Fruit fly (Drosophila melanogaster) whole organism, embryonic: ENCODE data around the gene Ste12DOR.

ENCODE experiments used
- Atf-2 ChIP-seq: fragments of 200-800 bp; sonication (Bioruptor generic); optimal IDR thresholded peaks from 2 replicates; lab custom pipeline; 2016; ENCODE audit warnings: missing biosample characterization, missing genetic modification characterization
- Atf3 ChIP-seq: fragments of 200-800 bp; sonication (Bioruptor generic); optimal IDR thresholded peaks from 3 replicates; lab custom pipeline; 2016; ENCODE audit warnings: missing biosample characterization, missing genetic modification characterization
- BEAF-32 ChIP-seq: fragments of 200-800 bp; sonication (Bioruptor generic); optimal IDR thresholded peaks from 3 replicates; lab custom pipeline; 2017; ENCODE audit warnings: missing biosample characterization, missing genetic modification characterization, mild to moderate bottlenecking, moderate library complexity, missing genetic modification reagents
- CG1233 ChIP-seq: fragments of 200-800 bp; sonication (Bioruptor generic); optimal IDR thresholded peaks from 4 replicates; lab custom pipeline; 2018; ENCODE audit warnings: missing biosample characterization, mild to moderate bottlenecking, missing genetic modification characterization
- CG14050 ChIP-seq: fragments of 200-800 bp; sonication (Bioruptor generic); IDR thresholded peaks from 3 replicates; pipeline ENCODE4 v1.3.6; 2022; ENCODE audit warnings: missing biosample characterization, missing genetic modification characterization
- CG14860 ChIP-seq: fragments of 200-800 bp; sonication (Bioruptor generic); IDR thresholded peaks from 3 replicates; pipeline ENCODE4 v1.3.6; 2022; ENCODE audit warnings: missing biosample characterization, missing genetic modification characterization; ENCODE audit not compliant: partially characterized antibody
- CG16779 ChIP-seq: fragments of 200-800 bp; sonication (Bioruptor generic); IDR thresholded peaks from 2 replicates; pipeline ENCODE4 v1.3.6; 2022; ENCODE audit warnings: missing biosample characterization, missing genetic modification characterization
- CG17186 ChIP-seq: fragments of 200-800 bp; sonication (Bioruptor generic); optimal IDR thresholded peaks from 3 replicates; lab custom pipeline; 2017; ENCODE audit warnings: missing biosample characterization, missing genetic modification reagents, missing genetic modification characterization
- CG17359 ChIP-seq: fragments of 200-800 bp; sonication (Bioruptor generic); optimal IDR thresholded peaks from 3 replicates; lab custom pipeline; 2018; ENCODE audit warnings: missing biosample characterization, mild to moderate bottlenecking, missing genetic modification characterization, moderate library complexity
- CG17829 ChIP-seq: fragments of 200-800 bp; optimal IDR thresholded peaks from 2 replicates; lab custom pipeline; 2019; ENCODE audit warnings: missing biosample characterization, mild to moderate bottlenecking, missing genetic modification characterization, moderate library complexity
- CG18262 ChIP-seq: fragments of 200-800 bp; optimal IDR thresholded peaks from 3 replicates; lab custom pipeline; 2019; ENCODE audit warnings: missing biosample characterization, mild to moderate bottlenecking, missing genetic modification characterization, moderate library complexity
- CG1832 ChIP-seq: fragments of 200-800 bp; sonication (Bioruptor generic); optimal IDR thresholded peaks from 2 replicates; lab custom pipeline; 2017; ENCODE audit warnings: missing biosample characterization, mild to moderate bottlenecking, missing genetic modification characterization, inconsistent platforms
- CG18619 ChIP-seq: fragments of 200-800 bp; sonication (Bioruptor generic); optimal IDR thresholded peaks from 3 replicates; lab custom pipeline; 2017; ENCODE audit warnings: missing biosample characterization, mild to moderate bottlenecking, missing genetic modification characterization
- CG2116 ChIP-seq: fragments of 200-800 bp; sonication (Bioruptor generic); optimal IDR thresholded peaks from 3 replicates; lab custom pipeline; 2018; ENCODE audit warnings: missing biosample characterization, mild to moderate bottlenecking, missing genetic modification characterization
- CG3163 ChIP-seq: fragments of 200-800 bp; sonication (Bioruptor generic); optimal IDR thresholded peaks from 3 replicates; lab custom pipeline; 2016; ENCODE audit warnings: missing biosample characterization, missing genetic modification characterization
- CG34224 ChIP-seq: fragments of 200-800 bp; sonication (Bioruptor generic); IDR thresholded peaks from 3 replicates; pipeline ENCODE4 v1.3.6; 2022; ENCODE audit warnings: missing biosample characterization, missing genetic modification characterization; ENCODE audit not compliant: partially characterized antibody
- CG34422 ChIP-seq: fragments of 200-800 bp; sonication (Bioruptor generic); IDR thresholded peaks from 3 replicates; pipeline ENCODE4 v1.3.6; 2022; ENCODE audit warnings: missing biosample characterization, missing genetic modification characterization
- CG3995 ChIP-seq: fragments of 200-800 bp; sonication (Bioruptor generic); optimal IDR thresholded peaks from 3 replicates; lab custom pipeline; 2016; ENCODE audit warnings: missing biosample characterization, missing genetic modification characterization
- CG4360 ChIP-seq: fragments of 200-800 bp; sonication (Bioruptor generic); IDR thresholded peaks from 2 replicates; pipeline ENCODE4 v1.3.6; 2022; ENCODE audit warnings: missing biosample characterization, missing genetic modification characterization
- CG4820 ChIP-seq: fragments of 200-800 bp; sonication (Bioruptor generic); optimal IDR thresholded peaks from 3 replicates; lab custom pipeline; 2016; ENCODE audit warnings: missing biosample characterization, missing genetic modification characterization
- CG7271 ChIP-seq: fragments of 200-800 bp; sonication (Bioruptor generic); optimal IDR thresholded peaks from 2 replicates; lab custom pipeline; 2018; ENCODE audit warnings: missing biosample characterization, mild to moderate bottlenecking, missing genetic modification characterization, moderate library complexity
- CG7372 ChIP-seq: fragments of 200-800 bp; sonication (Bioruptor generic); IDR thresholded peaks from 2 replicates; pipeline ENCODE4 v1.3.6; 2022; ENCODE audit warnings: missing biosample characterization, missing genetic modification characterization
- CG7839 ChIP-seq: fragments of 200-800 bp; sonication (Bioruptor generic); optimal IDR thresholded peaks from 3 replicates; lab custom pipeline; 2018; ENCODE audit warnings: missing biosample characterization, mild to moderate bottlenecking, missing genetic modification characterization, moderate library complexity
- CG7963 ChIP-seq: fragments of 200-800 bp; sonication (Bioruptor generic); IDR thresholded peaks from 3 replicates; pipeline ENCODE4 v1.3.6; 2022; ENCODE audit warnings: missing biosample characterization, missing genetic modification characterization; ENCODE audit not compliant: partially characterized antibody
- CG9215 ChIP-seq: fragments of 200-800 bp; sonication (Bioruptor generic); IDR thresholded peaks from 2 replicates; pipeline ENCODE4 v1.3.6; 2022; ENCODE audit warnings: missing biosample characterization, missing genetic modification characterization
- CG9876 ChIP-seq: fragments of 200-800 bp; sonication (Bioruptor generic); optimal IDR thresholded peaks from 2 replicates; lab custom pipeline; 2016; ENCODE audit warnings: missing biosample characterization, missing genetic modification characterization
- CG9932 ChIP-seq: fragments of 200-800 bp; sonication (Bioruptor generic); IDR thresholded peaks from 2 replicates; pipeline ENCODE4 v1.3.6; 2022; ENCODE audit warnings: missing biosample characterization, missing genetic modification characterization
- Dip3 ChIP-seq: fragments of 200-800 bp; sonication (Bioruptor generic); optimal IDR thresholded peaks from 3 replicates; lab custom pipeline; 2016; ENCODE audit warnings: missing biosample characterization, missing genetic modification characterization
- Doc2 ChIP-seq: fragments of 200-800 bp; sonication (Bioruptor generic); IDR thresholded peaks from 2 replicates; pipeline ENCODE4 v1.3.6; 2022; ENCODE audit warnings: missing biosample characterization, missing genetic modification characterization
- HLH3B ChIP-seq: fragments of 200-800 bp; sonication (Bioruptor generic); IDR thresholded peaks from 2 replicates; pipeline ENCODE4 v1.3.6; 2022; ENCODE audit warnings: missing biosample characterization, missing genetic modification characterization
- Hmx ChIP-seq: fragments of 200-800 bp; sonication (Bioruptor generic); optimal IDR thresholded peaks from 2 replicates; lab custom pipeline; 2016; ENCODE audit warnings: missing biosample characterization, missing genetic modification characterization
- Neu2 ChIP-seq: fragments of 200-800 bp; sonication (Bioruptor generic); optimal IDR thresholded peaks from 3 replicates; lab custom pipeline; 2016; ENCODE audit warnings: missing biosample characterization, missing genetic modification characterization, borderline replicate concordance
- PHDP ChIP-seq: fragments of 200-800 bp; sonication (Bioruptor generic); optimal IDR thresholded peaks from 3 replicates; lab custom pipeline; 2018; ENCODE audit warnings: missing biosample characterization, mild to moderate bottlenecking, missing genetic modification characterization, moderate library complexity
- Ptx1 ChIP-seq: fragments of 200-800 bp; sonication (Bioruptor generic); IDR thresholded peaks from 2 replicates; pipeline ENCODE4 v1.3.6; 2022; ENCODE audit warnings: missing biosample characterization, missing genetic modification characterization
- ato ChIP-seq: fragments of 200-800 bp; sonication (Bioruptor generic); IDR thresholded peaks from 2 replicates; pipeline ENCODE4 v1.3.6; 2022; ENCODE audit warnings: missing biosample characterization, missing genetic modification characterization; ENCODE audit not compliant: partially characterized antibody
- cad ChIP-seq: fragments of >200 bp; optimal IDR thresholded peaks from 2 replicates; lab custom pipeline; 2017; ENCODE audit warnings: missing biosample characterization, missing genetic modification characterization
- ci ChIP-seq: fragments of 200-800 bp; sonication (Bioruptor generic); IDR thresholded peaks from 3 replicates; pipeline ENCODE4 v1.3.6; 2022; ENCODE audit warnings: missing biosample characterization, missing genetic modification characterization
- dm ChIP-seq: fragments of 200-800 bp; sonication (Bioruptor generic); optimal IDR thresholded peaks from 3 replicates; lab custom pipeline; 2016; ENCODE audit warnings: missing biosample characterization, missing genetic modification characterization
- ewg ChIP-seq: fragments of 200-800 bp; sonication (Bioruptor generic); optimal IDR thresholded peaks from 3 replicates; lab custom pipeline; 2017; ENCODE audit warnings: mild to moderate bottlenecking, missing biosample characterization, missing genetic modification reagents, missing genetic modification characterization
- grn ChIP-seq: fragments of 200-800 bp; sonication (Bioruptor generic); optimal IDR thresholded peaks from 3 replicates; lab custom pipeline; 2017; ENCODE audit warnings: missing biosample characterization, missing genetic modification characterization
- gsb-n ChIP-seq: fragments of 200-800 bp; sonication (Bioruptor generic); optimal IDR thresholded peaks from 3 replicates; lab custom pipeline; 2018; ENCODE audit warnings: missing biosample characterization, mild to moderate bottlenecking, missing genetic modification characterization
- hb ChIP-seq: fragments of 200-800 bp; sonication (Bioruptor generic); IDR thresholded peaks from 3 replicates; pipeline ENCODE4 v1.3.6; 2022; ENCODE audit warnings: missing biosample characterization, missing genetic modification characterization; ENCODE audit not compliant: partially characterized antibody
- her ChIP-seq: fragments of 200-800 bp; sonication (Bioruptor generic); optimal IDR thresholded peaks from 2 replicates; lab custom pipeline; 2016; ENCODE audit warnings: missing biosample characterization, missing genetic modification characterization
- nmo ChIP-seq: fragments of 200-800 bp; sonication (Bioruptor generic); optimal IDR thresholded peaks from 2 replicates; lab custom pipeline; 2018; ENCODE audit warnings: missing biosample characterization, mild to moderate bottlenecking, missing genetic modification characterization, moderate library complexity
- nom ChIP-seq: fragments of 200-800 bp; sonication (Bioruptor generic); optimal IDR thresholded peaks from 2 replicates; lab custom pipeline; 2017; ENCODE audit warnings: missing biosample characterization, missing genetic modification characterization, mild to moderate bottlenecking, moderate library complexity, missing genetic modification reagents
- psq ChIP-seq: fragments of 200-800 bp; sonication (Bioruptor generic); optimal IDR thresholded peaks from 2 replicates; lab custom pipeline; 2017; ENCODE audit warnings: missing biosample characterization, missing genetic modification characterization
- sd ChIP-seq: fragments of 200-800 bp; sonication (Bioruptor generic); optimal IDR thresholded peaks from 3 replicates; lab custom pipeline; 2018; ENCODE audit warnings: missing biosample characterization, mild to moderate bottlenecking, missing genetic modification characterization, moderate library complexity
- usp ChIP-seq: fragments of >200 bp; optimal IDR thresholded peaks from 2 replicates; lab custom pipeline; 2017; ENCODE audit warnings: missing biosample characterization, missing genetic modification characterization
- zen ChIP-seq: fragments of 200-800 bp; sonication (Bioruptor generic); optimal IDR thresholded peaks from 3 replicates; lab custom pipeline; 2018; ENCODE audit warnings: missing biosample characterization, mild to moderate bottlenecking, missing genetic modification characterization, moderate library complexity

Ste12DOR gene

DNA sequence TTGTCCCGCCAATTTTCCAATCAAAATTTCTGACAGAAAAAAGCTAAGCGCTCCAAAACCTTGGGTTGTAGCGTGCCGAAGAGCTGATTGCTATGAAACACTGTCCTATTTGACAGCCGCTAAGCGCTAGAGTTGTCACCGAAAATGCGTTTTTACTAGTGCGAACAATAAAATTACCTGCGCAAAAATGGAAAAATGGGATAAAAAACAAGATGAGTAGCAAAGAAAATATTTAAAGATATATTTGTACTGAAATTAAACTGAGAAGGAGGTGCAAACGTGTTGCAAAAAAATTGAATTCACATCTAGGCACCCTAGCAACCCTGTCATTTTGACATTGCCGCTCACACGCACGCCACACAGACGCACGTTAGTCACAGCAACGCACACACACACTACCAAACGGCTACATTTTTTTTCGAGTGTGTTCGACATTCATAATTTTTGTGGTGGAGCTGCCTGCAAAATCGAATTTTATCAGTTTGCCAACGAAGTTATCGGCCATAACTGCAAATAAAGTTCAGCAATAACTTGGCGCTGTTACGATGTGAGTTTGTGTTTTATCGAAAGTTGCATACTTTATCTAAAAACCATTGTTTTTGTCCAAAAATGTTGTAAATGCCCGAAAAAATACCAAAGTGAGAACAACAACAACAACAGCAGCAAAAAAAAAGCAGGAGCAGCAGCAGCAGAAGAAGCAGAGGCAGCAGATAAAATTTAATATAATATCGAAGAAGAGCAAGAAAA is 3.9 kb upstream of the Ste12DOR start, which contains the start of gene ben (continued):
- TF ChIP-seq CG18262 (tag; lab: Kevin White, UChicago) (peak; percentile 84), CG18619 (peak; percentile 86), Ptx1 (GFP tag; lab: Robert Waterston, UW) (peak; percentile 87), CG1233 (GFP tag; lab: Kevin White, UChicago) (peak; percentile 66), CG14050 (peak; percentile 70), nmo (GFP tag; lab: Kevin White, UChicago) (peak; percentile 92), Atf-2 (peak; percentile 76), CG4820 (GFP tag; lab: Kevin White, UChicago) (peak; percentile 78), ci (GFP tag; lab: Robert Waterston, UW) (peak; percentile 82; the same call in 2 of the 3 replicates), CG17359 (tag; lab: Kevin White, UChicago) (peak; percentile 58), Hmx (GFP tag; lab: Kevin White, UChicago) (peak; percentile 34), gsb-n (peak; percentile 68), CG2116 (GFP tag; lab: Kevin White, UChicago) (peak; percentile 64), CG4360 (peak; percentile 84), CG7963 (GFP tag; lab: Robert Waterston, UW) (no peak), BEAF-32 (GFP tag; lab: Kevin White, UChicago) (peak; percentile 51), CG3995 (GFP tag; lab: Kevin White, UChicago) (peak; percentile 59), CG7271 (peak; percentile 17), zen (tag; lab: Kevin White, UChicago) (peak; percentile 75), cad (GFP tag; lab: Kevin White, UChicago) (no peak), Neu2 (GFP tag; lab: Kevin White, UChicago) (peak; percentile 77), grn (no peak), Doc2 (GFP tag; lab: Robert Waterston, UW) (no peak), hb (GFP tag; lab: Robert Waterston, UW) (no peak), CG9215 (GFP tag; lab: Robert Waterston, UW) (peak; percentile 81; the same call in 1 of the 2 replicates), CG9932 (GFP tag; lab: Robert Waterston, UW) (peak; percentile 83), CG14860 (GFP tag; lab: Robert Waterston, UW) (no peak), nom (GFP tag; lab: Kevin White, UChicago) (peak; percentile 37), HLH3B (GFP tag; lab: Robert Waterston, UW) (peak; percentile 78), CG17186 (peak; percentile 72), CG7372 (GFP tag; lab: Robert Waterston, UW) (peak; percentile 88), CG9876 (GFP tag; lab: Kevin White, UChicago) (peak; percentile 54), CG34422 (GFP tag; lab: Robert Waterston, UW) (peak; percentile 85; the same call in 2 of the 3 replicates), CG34224 (GFP tag; lab: Robert Waterston, UW) (no peak), CG1832 (GFP tag; lab: Kevin White, UChicago) (no peak), ewg (GFP tag; lab: Kevin White, UChicago) (peak; percentile 83), CG3163 (GFP tag; lab: Kevin White, UChicago) (peak; percentile 52), PHDP (tag; lab: Kevin White, UChicago) (peak; percentile 79), sd (tag; lab: Kevin White, UChicago) (peak; percentile 55), CG16779 (GFP tag; lab: Robert Waterston, UW) (no peak), her (GFP tag; lab: Kevin White, UChicago) (peak; percentile 53), Atf3 (GFP tag; lab: Kevin White, UChicago) (peak; percentile 78), usp (GFP tag; lab: Kevin White, UChicago) (no peak), psq (GFP tag; lab: Kevin White, UChicago) (peak; percentile 82), CG17829 (tag; lab: Kevin White, UChicago) (peak; percentile 87), ato (GFP tag; lab: Robert Waterston, UW) (no peak), dm (GFP tag; lab: Kevin White, UChicago) (peak; percentile 59), CG7839 (tag; lab: Kevin White, UChicago) (peak; percentile 87), Dip3 (GFP tag; lab: Kevin White, UChicago) (peak; percentile 78)
